Worm (Caenorhabditis elegans) whole organism, L4/young adult: ENCODE measurements around the gene ugt-8.

ENCODE experiments used
- W03F9.2 ChIP-seq: fragments of 150-350 bp; optimal IDR thresholded peaks from 2 replicates; lab custom pipeline; 2014; ENCODE audit warnings: missing biosample characterization, missing genetic modification characterization
- dao-5 ChIP-seq: sonication (generic microtip); optimal IDR thresholded peaks from 2 replicates; lab custom pipeline; 2016; ENCODE audit warnings: missing genotype, missing genetic modification characterization, moderate library complexity, missing compliant biosample characterization
- him-1 ChIP-seq: sonication (generic microtip); optimal IDR thresholded peaks from 2 replicates; lab custom pipeline; 2016; ENCODE audit warnings: missing genotype, missing genetic modification reagents, missing genetic modification characterization, missing compliant biosample characterization

DNA sequence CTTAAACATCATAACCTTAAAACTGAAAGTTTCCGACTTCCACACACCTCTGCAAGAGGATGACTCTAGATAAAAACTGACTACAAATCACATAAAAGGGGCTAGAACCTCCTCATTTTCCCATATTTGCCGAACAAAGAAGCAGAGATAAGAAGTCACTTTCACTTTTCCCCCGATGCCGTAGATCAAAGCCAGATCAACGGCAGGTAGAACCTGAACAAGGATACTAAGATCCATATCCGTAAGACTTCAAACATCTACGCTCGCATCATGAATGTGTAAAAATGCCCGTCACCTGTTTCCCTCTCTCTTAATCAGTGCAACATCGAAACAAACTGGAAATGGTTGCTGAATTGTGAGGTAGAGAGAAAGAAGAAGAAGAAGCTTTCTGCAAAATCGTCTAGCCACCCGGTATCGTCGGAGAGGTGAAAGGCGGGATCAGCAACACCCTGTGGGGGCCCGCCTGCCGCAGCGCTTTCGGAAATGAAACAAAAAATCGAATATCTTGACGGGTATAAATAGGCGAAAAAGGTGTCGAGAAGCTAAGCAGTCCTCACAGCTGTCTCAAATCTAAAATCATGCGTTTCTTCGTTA is 15.0 kb downstream of the ugt-8 start, which contains the start of gene C02E7.6:
- TF ChIP-seq him-1 (tag; lab: Kevin White, UChicago) (no peak), dao-5 (tag; lab: Kevin White, UChicago) (no peak), W03F9.2 (tag; lab: Kevin White, UChicago) (no peak)
